Worm (Caenorhabditis elegans) whole organism, late embryonic: ENCODE data around the gene nhr-283.

Experiments
- T23F11.4 ChIP-seq: fragments of 200-800 bp; sonication (Bioruptor generic); optimal IDR thresholded peaks from 2 replicates; lab custom pipeline; 2018; ENCODE audit warnings: mild to moderate bottlenecking, missing genetic modification characterization, missing compliant biosample characterization
- ceh-45 ChIP-seq: fragments of 200-800 bp; sonication (Bioruptor generic); IDR thresholded peaks from 2 replicates; pipeline ENCODE4 v1.3.6; 2022; ENCODE audit warnings: missing genetic modification reagents, missing genetic modification characterization, missing compliant biosample characterization
- ets-4 ChIP-seq: sonication (generic microtip); optimal IDR thresholded peaks from 2 replicates; lab custom pipeline; 2016; ENCODE audit warnings: missing genetic modification characterization, missing compliant biosample characterization

- TF ChIP-seq T23F11.4 (GFP tag; lab: Kevin White, UChicago) (no peak), ets-4 (no peak), ceh-45 (GFP tag; lab: Robert Waterston, UW) (no peak)
Observed at ce11 chrV:15826110-15826509, 49.6 kb upstream of the nhr-283 start, which contains the start of gene srbc-51.
